Worm (Caenorhabditis elegans) whole organism, young adult: ENCODE measurements around the gene slc-17.5.

Experiments
- F37B4.10 ChIP-seq: fragments of 200-800 bp; sonication (Bioruptor generic); IDR thresholded peaks from 2 replicates; pipeline ENCODE4 v1.3.6; 2022; ENCODE audit warnings: missing genetic modification characterization, missing compliant biosample characterization
- F49E8.2 ChIP-seq: sonication (generic microtip); optimal IDR thresholded peaks from 3 replicates; lab custom pipeline; 2017; ENCODE audit warnings: missing genetic modification characterization, mild to moderate bottlenecking, missing compliant biosample characterization, antibody characterized with exemption, moderate library complexity; ENCODE audit not compliant: insufficient read depth
- F52B5.7 ChIP-seq: sonication (generic microtip); optimal IDR thresholded peaks from 2 replicates; lab custom pipeline; 2016; ENCODE audit warnings: mild to moderate bottlenecking, missing genetic modification characterization, missing compliant biosample characterization
- Y79H2A.3 ChIP-seq: fragments of 200-800 bp; sonication (Bioruptor generic); conservative IDR thresholded peaks from 2 replicates; pipeline ENCODE4 v1.3.6; 2022; ENCODE audit warnings: missing genetic modification reagents, missing genetic modification characterization, missing compliant biosample characterization
- ama-1 ChIP-seq, 3 experiments: fragments of 150-350 bp in 1 of 3; sonication (generic microtip) in 2 of 3; optimal IDR thresholded peaks; 2 replicates each; lab custom pipeline; 2014 to 2018; ENCODE audit warnings: missing biosample characterization in 2 of 3, missing genetic modification characterization in 2 of 3, missing genetic modification reagents in 2 of 3
- lin-26 ChIP-seq: fragments of 200-800 bp; sonication (Bioruptor generic); IDR thresholded peaks from 2 replicates; pipeline ENCODE4 v1.3.6; 2022; ENCODE audit warnings: missing genetic modification reagents, missing genetic modification characterization, missing compliant biosample characterization
- lsl-1 ChIP-seq: fragments of 200-800 bp; sonication (Bioruptor generic); optimal IDR thresholded peaks from 2 replicates; lab custom pipeline; 2018; ENCODE audit warnings: mild to moderate bottlenecking, missing genetic modification characterization, moderate library complexity, missing compliant biosample characterization
- pha-4 ChIP-seq: fragments of 150-350 bp; sonication (generic microtip); optimal IDR thresholded peaks from 2 replicates; lab custom pipeline; 2014; ENCODE audit warnings: missing biosample characterization, missing genetic modification reagents, missing genetic modification characterization
- snpc-4 ChIP-seq, 5 experiments: fragments of 150-350 bp in 1 of 5; sonication (generic microtip) in 4 of 5; optimal IDR thresholded peaks; 2 replicates each; lab custom pipeline; 2014 to 2018; ENCODE audit warnings: missing genetic modification characterization in 5 of 5, missing biosample characterization in 3 of 5, antibody characterized with exemption in 2 of 5, mild to moderate bottlenecking in 2 of 5, missing compliant biosample characterization in 2 of 5, missing genotype in 2 of 5, moderate library complexity in 2 of 5, missing genetic modification reagents in 1 of 5
- somi-1 ChIP-seq: fragments of 200-800 bp; sonication (Bioruptor generic); optimal IDR thresholded peaks from 2 replicates; lab custom pipeline; 2018; ENCODE audit warnings: mild to moderate bottlenecking, missing genetic modification characterization, missing compliant biosample characterization
- tbx-9 ChIP-seq: sonication (generic microtip); optimal IDR thresholded peaks from 2 replicates; lab custom pipeline; 2016; ENCODE audit warnings: borderline replicate concordance, missing genetic modification characterization, inconsistent platforms, missing compliant biosample characterization

ce11 chrV:8323545-8323944, 38.8 kb upstream of the slc-17.5 start:
- no peak for TF ChIP-seq Y79H2A.3 (GFP tag; lab: Robert Waterston, UW)
- TF ChIP-seq snpc-4 (GFP tag; optimal IDR thresholded peaks at IDR 0.05; lab: Kevin White, UChicago): no peak
- TF ChIP-seq snpc-4 (tag; optimal IDR thresholded peaks at IDR 0.05; lab: Kevin White, UChicago): no peak
- TF ChIP-seq tbx-9 (tag; lab: Kevin White, UChicago): no peak
- no peak for TF ChIP-seq lsl-1
- no peak for TF ChIP-seq lin-26 (GFP tag; lab: Robert Waterston, UW)
- no peak for TF ChIP-seq ama-1 (optimal IDR thresholded peaks at IDR 0.05; lab: Kevin White, UChicago)
- no peak for TF ChIP-seq ama-1 (GFP tag; optimal IDR thresholded peaks at IDR 0.05; lab: Kevin White, UChicago)
- no peak for TF ChIP-seq somi-1
- no peak for TF ChIP-seq F37B4.10
- no peak for TF ChIP-seq F49E8.2 (tag; lab: Kevin White, UChicago)
- TF ChIP-seq F52B5.7: no peak
- no peak for TF ChIP-seq pha-4
